Fruit fly (Drosophila melanogaster) whole organism, embryonic: ENCODE results near the gene MESR3.

Experiments
- Blimp-1 ChIP-seq: fragments of 200-800 bp; sonication (Bioruptor generic); optimal IDR thresholded peaks from 3 replicates; lab custom pipeline; 2018; ENCODE audit warnings: missing biosample characterization, missing genetic modification characterization, mild to moderate bottlenecking, moderate library complexity, missing genetic modification reagents
- CG11247 ChIP-seq: fragments of 200-800 bp; sonication (Bioruptor generic); IDR thresholded peaks from 2 replicates; pipeline ENCODE4 v1.3.6; 2022; ENCODE audit warnings: missing biosample characterization, missing genetic modification characterization
- CG11696 ChIP-seq: fragments of 200-800 bp; sonication (Bioruptor generic); IDR thresholded peaks from 2 replicates; pipeline ENCODE4 v1.3.6; 2022; ENCODE audit warnings: missing biosample characterization, missing genetic modification characterization
- CG12155 ChIP-seq: fragments of 200-800 bp; sonication (Bioruptor generic); optimal IDR thresholded peaks from 3 replicates; lab custom pipeline; 2016; ENCODE audit warnings: missing biosample characterization, missing genetic modification characterization
- CG15269 ChIP-seq: fragments of 200-800 bp; sonication (Bioruptor generic); optimal IDR thresholded peaks from 2 replicates; lab custom pipeline; 2018; ENCODE audit warnings: missing biosample characterization, mild to moderate bottlenecking, missing genetic modification characterization, moderate library complexity
- CG17385 ChIP-seq: fragments of 200-800 bp; sonication (Bioruptor generic); optimal IDR thresholded peaks from 3 replicates; lab custom pipeline; 2018; ENCODE audit warnings: missing biosample characterization, mild to moderate bottlenecking, missing genetic modification characterization
- CG17568 ChIP-seq: fragments of 200-800 bp; sonication (Bioruptor generic); optimal IDR thresholded peaks from 2 replicates; lab custom pipeline; 2018; ENCODE audit warnings: missing biosample characterization, mild to moderate bottlenecking, missing genetic modification characterization, moderate library complexity
- CG2202 ChIP-seq: fragments of 200-800 bp; sonication (Bioruptor generic); optimal IDR thresholded peaks from 2 replicates; lab custom pipeline; 2018; ENCODE audit warnings: missing biosample characterization, mild to moderate bottlenecking, missing genetic modification characterization
- CG2875 ChIP-seq: fragments of 200-800 bp; sonication (Bioruptor generic); optimal IDR thresholded peaks from 2 replicates; lab custom pipeline; 2017; ENCODE audit warnings: missing biosample characterization, mild to moderate bottlenecking, missing genetic modification characterization, missing genetic modification reagents
- CG30431 ChIP-seq: fragments of 200-800 bp; sonication (Bioruptor generic); optimal IDR thresholded peaks from 2 replicates; lab custom pipeline; 2017; ENCODE audit warnings: missing biosample characterization, missing genetic modification characterization
- CG32532 ChIP-seq: fragments of 200-800 bp; sonication (Bioruptor generic); IDR thresholded peaks from 2 replicates; pipeline ENCODE4 v1.3.6; 2022; ENCODE audit warnings: missing biosample characterization, missing genetic modification characterization
- CG33213 ChIP-seq: fragments of 200-800 bp; sonication (Bioruptor generic); optimal IDR thresholded peaks from 3 replicates; lab custom pipeline; 2016; ENCODE audit warnings: missing biosample characterization, missing genetic modification characterization
- CG34422 ChIP-seq: fragments of 200-800 bp; sonication (Bioruptor generic); IDR thresholded peaks from 3 replicates; pipeline ENCODE4 v1.3.6; 2022; ENCODE audit warnings: missing biosample characterization, missing genetic modification characterization
- CG4730 ChIP-seq: fragments of 200-800 bp; sonication (Bioruptor generic); IDR thresholded peaks from 2 replicates; pipeline ENCODE4 v1.3.6; 2022; ENCODE audit warnings: missing biosample characterization, missing genetic modification characterization
- CG4854 ChIP-seq: fragments of 200-800 bp; sonication (Bioruptor generic); optimal IDR thresholded peaks from 2 replicates; lab custom pipeline; 2016; ENCODE audit warnings: missing biosample characterization, missing genetic modification characterization, inconsistent platforms
- CG6254 ChIP-seq: fragments of 200-800 bp; sonication (Bioruptor generic); optimal IDR thresholded peaks from 3 replicates; lab custom pipeline; 2017; ENCODE audit warnings: mild to moderate bottlenecking, missing biosample characterization, missing genetic modification reagents, missing genetic modification characterization
- CG7357 ChIP-seq: fragments of 200-800 bp; sonication (Bioruptor generic); IDR thresholded peaks from 3 replicates; pipeline ENCODE4 v1.3.6; 2022; ENCODE audit warnings: missing biosample characterization, missing genetic modification characterization
- CG7372 ChIP-seq: fragments of 200-800 bp; sonication (Bioruptor generic); IDR thresholded peaks from 2 replicates; pipeline ENCODE4 v1.3.6; 2022; ENCODE audit warnings: missing biosample characterization, missing genetic modification characterization
- CG7928 ChIP-seq: fragments of 200-800 bp; sonication (Bioruptor generic); optimal IDR thresholded peaks from 2 replicates; lab custom pipeline; 2017; ENCODE audit warnings: missing biosample characterization, mild to moderate bottlenecking, missing genetic modification characterization
- CG8089 ChIP-seq: fragments of 200-800 bp; sonication (Bioruptor generic); optimal IDR thresholded peaks from 3 replicates; lab custom pipeline; 2016; ENCODE audit warnings: missing biosample characterization, missing genetic modification characterization
- CG8478 ChIP-seq: fragments of >200 bp; optimal IDR thresholded peaks from 2 replicates; lab custom pipeline; 2018
- Camta ChIP-seq: fragments of 200-800 bp; sonication (Bioruptor generic); optimal IDR thresholded peaks from 2 replicates; lab custom pipeline; 2016; ENCODE audit warnings: missing biosample characterization, missing genetic modification characterization
- D19B ChIP-seq: fragments of 200-800 bp; sonication (Bioruptor generic); optimal IDR thresholded peaks from 2 replicates; lab custom pipeline; 2017; ENCODE audit warnings: missing biosample characterization, mild to moderate bottlenecking, missing genetic modification characterization
- Dip2 ChIP-seq: fragments of 200-800 bp; sonication (Bioruptor generic); IDR thresholded peaks from 2 replicates; pipeline ENCODE4 v1.3.6; 2022; ENCODE audit warnings: missing biosample characterization, missing genetic modification characterization
- HLH4C ChIP-seq: fragments of 200-800 bp; sonication (Bioruptor generic); IDR thresholded peaks from 3 replicates; pipeline ENCODE4 v1.3.6; 2022; ENCODE audit warnings: missing biosample characterization, missing genetic modification characterization; ENCODE audit not compliant: partially characterized antibody
- Hmx ChIP-seq: fragments of 200-800 bp; sonication (Bioruptor generic); optimal IDR thresholded peaks from 2 replicates; lab custom pipeline; 2016; ENCODE audit warnings: missing biosample characterization, missing genetic modification characterization
- Hr78 ChIP-seq, 2 experiments: fragments of 200-800 bp in 1 of 2; fragments of >200 bp in 1 of 2; sonication (Bioruptor generic) in 1 of 2; optimal IDR thresholded peaks; 2 replicates each; lab custom pipeline; 2017 to 2019; ENCODE audit warnings: missing biosample characterization in 2 of 2, missing genetic modification characterization in 2 of 2, mild to moderate bottlenecking in 1 of 2, moderate library complexity in 1 of 2
- NfI ChIP-seq: fragments of 200-800 bp; sonication (Bioruptor generic); optimal IDR thresholded peaks from 3 replicates; lab custom pipeline; 2018; ENCODE audit warnings: missing biosample characterization, mild to moderate bottlenecking, missing genetic modification characterization, moderate library complexity
- Sox100B ChIP-seq: fragments of 200-800 bp; sonication (Bioruptor generic); optimal IDR thresholded peaks from 3 replicates; lab custom pipeline; 2018; ENCODE audit warnings: missing biosample characterization, mild to moderate bottlenecking, missing genetic modification characterization
- Sox102F ChIP-seq: fragments of 200-800 bp; sonication (Bioruptor generic); optimal IDR thresholded peaks from 2 replicates; lab custom pipeline; 2018; ENCODE audit warnings: missing biosample characterization, mild to moderate bottlenecking, missing genetic modification characterization, moderate library complexity
- Vsx1 ChIP-seq: fragments of 200-800 bp; sonication (Bioruptor generic); optimal IDR thresholded peaks from 2 replicates; lab custom pipeline; 2017; ENCODE audit warnings: missing biosample characterization, mild to moderate bottlenecking, missing genetic modification characterization, missing genetic modification reagents
- Xbp1 ChIP-seq: fragments of 200-800 bp; sonication (Bioruptor generic); optimal IDR thresholded peaks from 3 replicates; lab custom pipeline; 2016; ENCODE audit warnings: missing biosample characterization, mild to moderate bottlenecking, missing genetic modification characterization
- cas ChIP-seq: fragments of 200-800 bp; sonication (Bioruptor generic); IDR thresholded peaks from 2 replicates; pipeline ENCODE4 v1.3.6; 2022; ENCODE audit warnings: missing biosample characterization, missing genetic modification characterization
- cato ChIP-seq: fragments of 200-800 bp; sonication (Bioruptor generic); optimal IDR thresholded peaks from 2 replicates; lab custom pipeline; 2016; ENCODE audit warnings: missing biosample characterization, missing genetic modification characterization, borderline replicate concordance
- danr ChIP-seq: fragments of 200-800 bp; sonication (Bioruptor generic); IDR thresholded peaks from 2 replicates; pipeline ENCODE4 v1.3.6; 2022; ENCODE audit warnings: missing biosample characterization, missing genetic modification characterization
- fd3F ChIP-seq: fragments of 200-800 bp; sonication (Bioruptor generic); optimal IDR thresholded peaks from 2 replicates; lab custom pipeline; 2018; ENCODE audit warnings: missing biosample characterization, mild to moderate bottlenecking, missing genetic modification characterization, moderate library complexity
- ftz-f1 ChIP-seq: fragments of 200-800 bp; sonication (Bioruptor generic); optimal IDR thresholded peaks from 2 replicates; lab custom pipeline; 2016; ENCODE audit warnings: missing biosample characterization, missing genetic modification characterization
- hkb ChIP-seq, 2 experiments: fragments of 200-800 bp in 1 of 2; fragments of >200 bp in 1 of 2; sonication (Bioruptor generic) in 1 of 2; IDR thresholded peaks in 1 of 2; optimal IDR thresholded peaks in 1 of 2; 2 replicates each; pipeline versions ENCODE4 v1.3.6 to Lab custom; 2017 to 2022; ENCODE audit warnings: missing biosample characterization in 1 of 2, missing genetic modification characterization in 1 of 2
- p53 ChIP-seq: fragments of 200-800 bp; sonication (Bioruptor generic); optimal IDR thresholded peaks from 2 replicates; lab custom pipeline; 2016; ENCODE audit warnings: missing biosample characterization, missing genetic modification characterization
- peb ChIP-seq: fragments of 200-800 bp; sonication (Bioruptor generic); IDR thresholded peaks from 2 replicates; pipeline ENCODE4 v1.3.6; 2022; ENCODE audit warnings: missing biosample characterization, missing genetic modification characterization
- phol ChIP-seq: fragments of 200-800 bp; sonication (Bioruptor generic); optimal IDR thresholded peaks from 3 replicates; lab custom pipeline; 2018; ENCODE audit warnings: missing biosample characterization, mild to moderate bottlenecking, missing genetic modification characterization, moderate library complexity
- pnt ChIP-seq: fragments of 200-800 bp; sonication (Bioruptor generic); optimal IDR thresholded peaks from 3 replicates; lab custom pipeline; 2016; ENCODE audit warnings: missing biosample characterization, missing genetic modification characterization
- psq ChIP-seq: fragments of 200-800 bp; sonication (Bioruptor generic); optimal IDR thresholded peaks from 2 replicates; lab custom pipeline; 2017; ENCODE audit warnings: missing biosample characterization, missing genetic modification characterization
- ranshi ChIP-seq: fragments of 200-800 bp; sonication (Bioruptor generic); IDR thresholded peaks from 2 replicates; pipeline ENCODE4 v1.3.6; 2022; ENCODE audit warnings: missing biosample characterization, missing genetic modification characterization
- rib ChIP-seq: fragments of 200-800 bp; sonication (Bioruptor generic); IDR thresholded peaks from 2 replicates; pipeline ENCODE4 v1.3.6; 2022; ENCODE audit warnings: missing biosample characterization, missing genetic modification characterization
- sc ChIP-seq, 3 experiments: fragments of >200 bp in 2 of 3; fragments of 200-800 bp in 1 of 3; sonication (Bioruptor generic) in 1 of 3; optimal IDR thresholded peaks; 2 replicates in 2 of 3; 3 replicates in 1 of 3; lab custom pipeline; 2017; ENCODE audit warnings: mild to moderate bottlenecking in 1 of 3, missing biosample characterization in 1 of 3, missing genetic modification characterization in 1 of 3, missing genetic modification reagents in 1 of 3
- sens ChIP-seq: fragments of 200-800 bp; sonication (Bioruptor generic); peaks from one replicate; lab custom pipeline; 2016; ENCODE audit warnings: missing biosample characterization, missing genetic modification characterization
- tna ChIP-seq: fragments of 200-800 bp; sonication (Bioruptor generic); IDR thresholded peaks from 2 replicates; pipeline ENCODE4 v1.3.6; 2022; ENCODE audit warnings: missing biosample characterization, missing genetic modification characterization; ENCODE audit not compliant: partially characterized antibody
- twi ChIP-seq: fragments of 200-800 bp; optimal IDR thresholded peaks from 2 replicates; lab custom pipeline; 2019; ENCODE audit warnings: missing biosample characterization, mild to moderate bottlenecking, missing genetic modification characterization, moderate library complexity

The MESR3 gene

DNA sequence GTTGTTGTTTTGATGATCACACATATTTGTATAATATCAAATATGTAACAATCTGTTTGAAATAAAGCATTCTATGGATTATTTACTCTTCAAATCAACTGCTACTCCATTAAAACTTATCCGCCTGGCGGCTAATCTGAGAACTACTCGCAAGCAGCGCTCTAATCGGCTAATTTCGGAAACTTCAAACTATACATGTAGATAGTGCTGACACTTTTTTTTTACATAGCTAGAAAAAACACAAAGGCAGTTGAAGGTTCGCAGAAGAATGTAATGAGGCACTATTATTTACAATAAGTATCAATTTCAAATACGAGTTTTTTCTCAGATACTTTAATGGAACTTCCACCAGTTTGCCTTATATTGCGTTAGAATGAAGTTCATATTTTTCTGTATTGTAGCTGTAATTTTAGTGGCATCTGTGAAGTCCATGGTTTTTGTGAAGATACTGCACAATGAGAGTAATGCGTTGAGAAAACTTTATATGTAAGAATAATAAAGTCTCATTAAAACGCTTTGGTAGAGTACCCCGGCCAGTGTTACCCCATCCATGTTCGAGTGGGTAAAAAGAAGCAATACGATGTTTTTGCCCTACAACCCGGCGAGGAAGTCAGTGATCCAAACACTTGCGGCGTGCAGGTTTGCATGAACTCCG is 49.0 kb downstream of the MESR3 start (continued):
- TF ChIP-seq peb (GFP tag; lab: Robert Waterston, UW) (no peak), Vsx1 (GFP tag; lab: Kevin White, UChicago) (no peak), pnt (peak; percentile 69), Hmx (GFP tag; lab: Kevin White, UChicago) (no peak), tna (no peak), Dip2 (GFP tag; lab: Robert Waterston, UW) (no peak), CG7372 (GFP tag; lab: Robert Waterston, UW) (peak; percentile 53; the same call in 1 of the 2 replicates), CG8089 (GFP tag; lab: Kevin White, UChicago) (peak; percentile 30), CG4730 (GFP tag; lab: Robert Waterston, UW) (peak; percentile 55; the same call in 1 of the 2 replicates), CG7357 (GFP tag; lab: Robert Waterston, UW) (peak; percentile 29; the same call in 1 of the 3 replicates), Blimp-1 (GFP tag; lab: Kevin White, UChicago) (no peak), sens (GFP tag; lab: Kevin White, UChicago) (peak; percentile 77), CG11247 (peak; percentile 82), twi (tag; lab: Kevin White, UChicago) (no peak), cas (GFP tag; lab: Robert Waterston, UW) (no peak), CG2875 (no peak), CG12155 (GFP tag; lab: Kevin White, UChicago) (peak; percentile 13), danr (GFP tag; lab: Robert Waterston, UW) (no peak), NfI (peak; percentile 57), CG7928 (GFP tag; lab: Kevin White, UChicago) (no peak), fd3F (GFP tag; lab: Kevin White, UChicago) (no peak), psq (no peak), CG2202 (no peak), CG17385 (GFP tag; lab: Kevin White, UChicago) (peak; percentile 4), CG34422 (peak; percentile 67), cato (no peak), Xbp1 (GFP tag; lab: Kevin White, UChicago) (peak; percentile 82), Sox100B (GFP tag; lab: Kevin White, UChicago) (no peak), CG8478 (lab: Kevin White, UChicago) (no peak), Hr78 (GFP tag; optimal IDR thresholded peaks at IDR 0.05; lab: Kevin White, UChicago) (no peak), ranshi (GFP tag; lab: Robert Waterston, UW) (peak; percentile 26; the same call in 1 of the 2 replicates), CG15269 (no peak), CG17568 (GFP tag; lab: Kevin White, UChicago) (no peak), hkb (optimal IDR thresholded peaks at IDR 0.05; lab: Kevin White, UChicago) (no peak), hkb (GFP tag; IDR thresholded peaks at IDR 0.05; lab: Robert Waterston, UW) (no peak), HLH4C (GFP tag; lab: Robert Waterston, UW) (no peak), CG33213 (peak; percentile 90), sc (optimal IDR thresholded peaks at IDR 0.05; lab: Kevin White, UChicago) (no peak), sc (GFP tag; optimal IDR thresholded peaks at IDR 0.05; lab: Kevin White, UChicago) (no peak), CG4854 (GFP tag; lab: Kevin White, UChicago) (no peak), p53 (GFP tag; lab: Kevin White, UChicago) (peak; percentile 62), CG11696 (0 out of 2 replicates have a peak, but pooled peaks have one; percentile 13), CG6254 (GFP tag; lab: Kevin White, UChicago) (no peak), CG32532 (peak; percentile 85), CG30431 (GFP tag; lab: Kevin White, UChicago) (no peak), D19B (GFP tag; lab: Kevin White, UChicago) (no peak), rib (GFP tag; lab: Robert Waterston, UW) (no peak), Camta (GFP tag; lab: Kevin White, UChicago) (peak; percentile 55), ftz-f1 (GFP tag; lab: Kevin White, UChicago) (no peak), Sox102F (GFP tag; lab: Kevin White, UChicago) (peak; percentile 57), phol (peak; percentile 56)
